Fruit fly (Drosophila melanogaster) whole organism, wandering third instar larva: ENCODE measurements around the gene His3.3B.

ENCODE experiments used
- CG32264 ChIP-seq: fragments of 200-800 bp; sonication (Bioruptor generic); optimal IDR thresholded peaks from 2 replicates; lab custom pipeline; 2016; ENCODE audit warnings: missing biosample characterization, missing genetic modification characterization
- CG9705 ChIP-seq: fragments of 200-800 bp; sonication (Bioruptor generic); optimal IDR thresholded peaks from 2 replicates; lab custom pipeline; 2018; ENCODE audit warnings: missing biosample characterization, mild to moderate bottlenecking, missing genetic modification characterization
- br ChIP-seq: fragments of 200-800 bp; sonication (Bioruptor generic); optimal IDR thresholded peaks from 2 replicates; lab custom pipeline; 2016; ENCODE audit warnings: missing biosample characterization, missing genetic modification characterization
- dmrt93B ChIP-seq: fragments of 200-800 bp; sonication (Bioruptor generic); optimal IDR thresholded peaks from 2 replicates; lab custom pipeline; 2018; ENCODE audit warnings: missing biosample characterization, mild to moderate bottlenecking, missing genetic modification characterization
- pan ChIP-seq: fragments of >200 bp; optimal IDR thresholded peaks from 2 replicates; lab custom pipeline; 2017
- woc ChIP-seq: sonication (Bioruptor generic); optimal IDR thresholded peaks from 2 replicates; lab custom pipeline; 2016; ENCODE audit warnings: missing biosample characterization, mild to moderate bottlenecking, missing genetic modification characterization

DNA sequence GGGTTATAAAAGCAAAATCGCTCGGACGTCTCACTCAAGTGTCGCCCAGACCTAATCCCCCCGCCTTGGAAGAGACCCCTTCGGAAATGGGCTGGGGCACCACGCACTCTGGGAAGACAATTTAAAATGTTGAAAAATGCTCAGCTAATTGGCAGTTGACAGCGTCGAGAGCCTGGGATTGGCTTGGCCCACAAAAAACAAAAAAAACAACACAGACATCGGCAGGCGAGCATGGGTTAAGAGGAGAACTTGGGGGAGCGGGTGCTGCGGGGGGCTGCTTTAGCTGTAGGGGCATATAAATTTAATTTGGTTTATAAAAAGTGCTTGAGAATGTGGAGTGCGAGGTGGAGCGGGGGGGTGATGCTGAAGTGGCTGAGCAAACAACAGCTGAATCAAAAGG, 34.0 kb downstream of the His3.3B start:
- no peak for TF ChIP-seq dmrt93B (GFP tag; lab: Kevin White, UChicago)
- no peak for TF ChIP-seq CG32264 (GFP tag; lab: Kevin White, UChicago)
- no peak for TF ChIP-seq woc (GFP tag; lab: Kevin White, UChicago)
- no peak for TF ChIP-seq br (GFP tag; lab: Kevin White, UChicago)
- TF ChIP-seq CG9705, result no peak
- TF ChIP-seq pan (lab: Kevin White, UChicago), result no peak
